Worm (Caenorhabditis elegans): Measurements from ENCODE around the gene srab-12.

The srab-12 gene

DNA sequence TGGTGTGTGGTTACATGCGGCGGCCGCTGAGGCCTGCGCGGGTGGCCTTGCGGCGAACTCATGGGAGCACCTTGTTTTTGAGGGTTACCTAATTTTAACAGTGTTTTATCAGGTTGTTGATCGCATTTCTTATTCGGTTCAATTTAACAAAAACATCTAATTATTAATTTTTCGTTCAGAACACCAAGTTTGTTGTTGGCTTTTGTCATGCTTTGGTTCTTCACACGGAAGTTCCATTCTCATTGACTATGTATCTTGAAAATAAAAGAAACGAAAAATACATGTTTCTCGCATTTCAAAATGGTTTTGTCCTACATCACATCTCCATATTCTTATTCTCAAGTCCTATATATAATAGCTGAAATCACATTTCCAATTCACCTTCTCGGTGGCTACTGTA is 6.7 kb upstream of the srab-12 start, which contains the start of gene srh-290:
Gene srh-290, plus strand, starts transcription at position 301 of the 400 bp plus-strand sequence.
- TF ChIP-seq ama-1 (optimal IDR thresholded peaks at IDR 0.05) = no peak
- TF ChIP-seq nhr-76 (tag; optimal IDR thresholded peaks at IDR 0.05) = no peak
- TF ChIP-seq ceh-9 (tag; optimal IDR thresholded peaks at IDR 0.05) = no peak
- no peak for TF ChIP-seq ztf-4 (tag; optimal IDR thresholded peaks at IDR 0.05)
- TF ChIP-seq jun-1 (tag; optimal IDR thresholded peaks at IDR 0.05) = no peak
- TF ChIP-seq elt-2 (tag; optimal IDR thresholded peaks at IDR 0.05) = no peak
- TF ChIP-seq R02D3.7 (tag; optimal IDR thresholded peaks at IDR 0.05) = no peak
- TF ChIP-seq lsy-12 (tag; optimal IDR thresholded peaks at IDR 0.05) = no peak
- TF ChIP-seq lin-15B (tag; optimal IDR thresholded peaks at IDR 0.05) = no peak
- TF ChIP-seq tbx-2 (tag; optimal IDR thresholded peaks at IDR 0.05) = no peak
- TF ChIP-seq snpc-4 (tag; optimal IDR thresholded peaks at IDR 0.05) = no peak
- no peak for TF ChIP-seq ZK546.5 (tag; optimal IDR thresholded peaks at IDR 0.05)
- TF ChIP-seq nhr-28 (tag; optimal IDR thresholded peaks at IDR 0.05) = no peak
- TF ChIP-seq fkh-2 (tag; optimal IDR thresholded peaks at IDR 0.05) = no peak
- no peak for TF ChIP-seq nhr-25 (tag; optimal IDR thresholded peaks at IDR 0.05)
- TF ChIP-seq skn-1 (tag; optimal IDR thresholded peaks at IDR 0.05) = no peak
- no peak for TF ChIP-seq lin-39 (tag; optimal IDR thresholded peaks at IDR 0.05)

DNA sequence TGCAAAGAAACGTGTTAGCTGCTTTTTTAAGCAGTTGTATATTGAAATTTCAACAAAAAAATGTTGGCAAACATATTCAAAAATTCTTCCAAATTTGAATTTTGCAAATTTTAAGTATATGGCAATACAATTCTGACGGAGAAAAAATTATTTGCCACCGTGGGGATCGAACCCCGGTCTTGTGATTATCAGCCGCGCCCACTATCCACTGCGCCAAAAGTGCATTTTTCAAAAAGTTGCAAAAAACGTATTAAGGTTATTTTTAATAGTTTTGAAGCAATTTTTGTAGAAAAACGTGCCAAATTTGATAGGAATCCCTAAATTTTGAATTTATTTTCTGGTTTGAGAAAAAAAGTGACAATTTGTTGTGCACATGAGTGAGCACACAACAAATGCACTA is 921 bp upstream of the srab-12 start:
- TF ChIP-seq pha-4 (tag; optimal IDR thresholded peaks at IDR 0.05) (no peak), ztf-4 (tag; optimal IDR thresholded peaks at IDR 0.05) (no peak), ceh-82 (tag; optimal IDR thresholded peaks at IDR 0.05) (no peak), mdl-1 (tag; optimal IDR thresholded peaks at IDR 0.05) (no peak), zag-1 (tag; optimal IDR thresholded peaks at IDR 0.05) (no peak), egl-5 (tag; optimal IDR thresholded peaks at IDR 0.05) (no peak), ZK546.5 (tag; optimal IDR thresholded peaks at IDR 0.05) (no peak), nhr-237 (tag; optimal IDR thresholded peaks at IDR 0.05) (no peak), lin-39 (tag; optimal IDR thresholded peaks at IDR 0.05) (no peak), nhr-25 (tag; optimal IDR thresholded peaks at IDR 0.05) (no peak), tbx-2 (tag; optimal IDR thresholded peaks at IDR 0.05) (no peak)

DNA sequence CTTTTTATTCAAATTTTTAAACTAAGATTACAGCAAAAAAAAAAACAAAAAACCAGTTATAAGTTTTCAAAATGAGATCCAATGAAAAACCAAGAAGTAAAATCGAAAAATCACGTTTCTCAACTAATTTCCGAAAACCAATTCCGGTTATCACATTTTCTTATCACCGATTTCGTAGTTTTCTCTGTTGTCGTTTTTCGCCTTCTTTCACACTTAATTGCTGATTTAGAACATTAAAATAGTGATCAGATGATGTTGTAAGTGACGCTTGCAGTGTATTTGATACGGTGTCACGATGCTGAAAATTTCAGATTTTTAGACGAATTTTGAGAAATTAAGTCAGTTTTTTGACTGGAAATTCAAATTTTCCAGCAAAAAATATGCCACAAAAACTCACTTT is 3.2 kb downstream of the srab-12 start:
- TF ChIP-seq pha-4 (tag; optimal IDR thresholded peaks at IDR 0.05) = peak; percentile 1
- TF ChIP-seq elt-2 (tag; optimal IDR thresholded peaks at IDR 0.05) = peak; percentile 81
- TF ChIP-seq fos-1 (tag; optimal IDR thresholded peaks at IDR 0.05) = no peak
- peak; percentile 5 for TF ChIP-seq pqm-1 (tag; optimal IDR thresholded peaks at IDR 0.05)
- TF ChIP-seq ceh-28 (tag; optimal IDR thresholded peaks at IDR 0.05) = no peak

DNA sequence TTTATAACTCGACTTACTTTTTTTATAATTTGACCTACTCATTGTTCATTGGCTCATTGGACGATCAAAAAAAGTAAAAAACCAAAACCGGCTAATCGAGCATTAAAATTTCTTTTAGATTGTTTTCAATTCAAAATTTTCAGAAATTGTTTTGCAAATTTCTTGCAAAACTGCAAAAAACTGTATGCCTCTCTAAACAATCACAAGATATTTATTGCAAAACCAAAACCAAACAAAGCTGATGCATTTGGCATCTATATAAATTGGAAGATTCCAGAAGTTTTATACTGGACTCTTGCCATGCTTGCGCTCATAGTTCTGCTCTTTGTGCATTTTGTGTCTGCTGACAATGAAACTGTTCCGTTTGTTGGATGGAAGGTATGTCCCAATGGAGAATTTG is 5.8 kb downstream of the srab-12 start, which contains the start of gene C47A10.12:
Gene C47A10.12, plus strand, starts transcription at position 301 of the 400 bp plus-strand sequence.
- TF ChIP-seq elt-3 (tag; optimal IDR thresholded peaks at IDR 0.05) (no peak), nhr-237 (tag; optimal IDR thresholded peaks at IDR 0.05) (no peak), nhr-12 (tag; optimal IDR thresholded peaks at IDR 0.05) (no peak), R02D3.7 (tag; optimal IDR thresholded peaks at IDR 0.05) (no peak), ZK546.5 (tag; optimal IDR thresholded peaks at IDR 0.05) (no peak), snpc-4 (tag; optimal IDR thresholded peaks at IDR 0.05) (no peak), nfya-1 (tag; optimal IDR thresholded peaks at IDR 0.05; ENCODE audit: insufficient read depth) (no peak), nhr-43 (tag; optimal IDR thresholded peaks at IDR 0.05; ENCODE audit: poor library complexity, severe bottlenecking) (no peak), nhr-77 (tag; optimal IDR thresholded peaks at IDR 0.05) (no peak), sea-2 (GFP tag; optimal IDR thresholded peaks at IDR 0.05) (no peak)

DNA sequence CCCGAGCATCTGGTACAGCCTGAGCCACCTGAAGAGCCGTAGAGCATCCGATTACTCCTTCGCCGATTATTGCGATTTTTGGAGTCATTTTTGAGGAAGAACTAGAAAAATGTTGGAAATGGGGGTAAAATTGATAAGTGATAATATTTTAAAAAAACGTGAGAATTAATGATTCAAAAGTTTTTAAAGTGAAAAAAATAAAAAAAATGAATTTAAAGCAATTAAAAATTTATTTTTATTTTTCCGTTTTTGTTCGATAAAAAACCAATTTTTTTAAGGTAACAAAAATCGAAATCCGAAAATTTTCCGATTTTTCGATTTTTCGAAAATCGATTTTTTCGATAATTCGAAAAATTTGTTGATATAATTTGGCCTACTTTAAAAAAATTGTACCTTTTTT is 6.3 kb downstream of the srab-12 start, which contains the start of gene ddo-1:
Gene ddo-1, minus strand, starts transcription at position 101 of the 400 bp plus-strand sequence.
- TF ChIP-seq ZK546.5 (tag; optimal IDR thresholded peaks at IDR 0.05) (no peak), ama-1 (optimal IDR thresholded peaks at IDR 0.05) (no peak), pqm-1 (tag; optimal IDR thresholded peaks at IDR 0.05) (no peak), ceh-82 (tag; optimal IDR thresholded peaks at IDR 0.05) (no peak)

DNA sequence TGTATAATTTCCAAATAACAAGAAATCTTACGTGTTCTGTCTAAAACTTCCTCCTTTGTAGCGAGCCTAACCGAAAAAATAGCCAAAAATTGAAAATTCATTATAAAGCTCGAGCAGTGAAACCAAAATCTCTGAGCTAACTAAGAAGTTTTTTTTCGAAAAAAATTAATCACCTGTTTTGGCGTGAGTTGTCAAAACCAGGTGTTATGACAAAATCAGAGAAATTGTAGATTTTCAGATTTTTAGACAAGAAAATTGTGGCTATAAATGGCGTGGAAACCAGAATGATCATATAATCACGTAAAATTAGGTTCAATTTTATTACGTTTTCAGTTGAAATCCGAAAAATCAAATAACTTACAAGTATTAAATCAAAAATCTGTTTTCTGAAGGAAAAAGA is 10.3 kb downstream of the srab-12 start, which contains the start of gene sre-21:
Gene sre-21, minus strand, starts transcription at position 101 of the 400 bp plus-strand sequence.
- TF ChIP-seq pqm-1 (tag; optimal IDR thresholded peaks at IDR 0.05) = no peak
- no peak for TF ChIP-seq ama-1 (optimal IDR thresholded peaks at IDR 0.05)
- no peak for TF ChIP-seq ceh-82 (tag; optimal IDR thresholded peaks at IDR 0.05)
- TF ChIP-seq snpc-4 (tag; optimal IDR thresholded peaks at IDR 0.05) = no peak
- TF ChIP-seq mdl-1 (tag; optimal IDR thresholded peaks at IDR 0.05) = no peak
- TF ChIP-seq nhr-76 (tag; optimal IDR thresholded peaks at IDR 0.05) = no peak
- no peak for TF ChIP-seq fos-1 (tag; optimal IDR thresholded peaks at IDR 0.05)
- no peak for TF ChIP-seq egl-5 (tag; optimal IDR thresholded peaks at IDR 0.05)
- no peak for TF ChIP-seq skn-1 (tag; optimal IDR thresholded peaks at IDR 0.05)
- no peak for TF ChIP-seq ztf-4 (tag; optimal IDR thresholded peaks at IDR 0.05)
- no peak for TF ChIP-seq jun-1 (tag; optimal IDR thresholded peaks at IDR 0.05)
- no peak for TF ChIP-seq nhr-237 (tag; optimal IDR thresholded peaks at IDR 0.05)
